Worm (Caenorhabditis elegans) whole organism, L4 larva: ENCODE measurements around the gene B0281.6.

Source experiments
- F37D6.2 ChIP-seq: sonication (generic microtip); optimal IDR thresholded peaks from 2 replicates; lab custom pipeline; 2016; ENCODE audit warnings: mild to moderate bottlenecking, missing genetic modification characterization, missing compliant biosample characterization
- R02D3.7 ChIP-seq: fragments of 150-350 bp; sonication (generic microtip); optimal IDR thresholded peaks from 3 replicates; lab custom pipeline; 2014; ENCODE audit warnings: missing biosample characterization, missing genetic modification characterization
- Y5F2A.4 ChIP-seq: fragments of 200-800 bp; sonication (Bioruptor generic); optimal IDR thresholded peaks from 2 replicates; lab custom pipeline; 2018; ENCODE audit warnings: mild to moderate bottlenecking, missing genetic modification characterization, missing compliant biosample characterization
- Y75B8A.6 ChIP-seq: fragments of 200-800 bp; sonication (Bioruptor generic); IDR thresholded peaks from 2 replicates; pipeline ENCODE4 v1.3.6; 2022; ENCODE audit warnings: missing genetic modification reagents, missing genetic modification characterization, missing compliant biosample characterization
- ZK337.2 ChIP-seq: fragments of 200-800 bp; sonication (Bioruptor generic); IDR thresholded peaks from 2 replicates; pipeline ENCODE4 v1.3.6; 2022; ENCODE audit warnings: missing genetic modification reagents, missing genetic modification characterization, missing compliant biosample characterization
- aha-1 ChIP-seq: fragments of 150-350 bp; peaks from one replicate; lab custom pipeline; 2014; ENCODE audit warnings: missing biosample characterization, missing genetic modification characterization
- aly-2 ChIP-seq: sonication (generic microtip); optimal IDR thresholded peaks from 2 replicates; lab custom pipeline; 2018; ENCODE audit warnings: missing biosample characterization, missing genetic modification characterization
- ceh-44 ChIP-seq: fragments of 200-800 bp; sonication (Bioruptor generic); IDR thresholded peaks from 2 replicates; pipeline ENCODE4 v1.3.6; 2022; ENCODE audit warnings: missing genetic modification reagents, missing genetic modification characterization, missing compliant biosample characterization
- cey-2 ChIP-seq: sonication (generic microtip); optimal IDR thresholded peaks from 3 replicates; lab custom pipeline; 2017; ENCODE audit warnings: missing genetic modification characterization, mild to moderate bottlenecking, missing compliant biosample characterization, antibody characterized with exemption, borderline replicate concordance; ENCODE audit not compliant: insufficient read depth
- daf-16 ChIP-seq, 3 experiments: sonication (generic microtip); optimal IDR thresholded peaks; 2 replicates each; lab custom pipeline; 2016 to 2017; ENCODE audit warnings: missing genetic modification characterization in 3 of 3, missing genetic modification reagents in 3 of 3, mild to moderate bottlenecking in 2 of 3, missing compliant biosample characterization in 2 of 3, missing biosample characterization in 1 of 3, moderate library complexity in 1 of 3
- dmd-8 ChIP-seq: fragments of 200-800 bp; sonication (Bioruptor generic); IDR thresholded peaks from 2 replicates; pipeline ENCODE4 v1.3.6; 2022; ENCODE audit warnings: missing genetic modification characterization, missing compliant biosample characterization
- dmd-9 ChIP-seq: fragments of 200-800 bp; sonication (Bioruptor generic); IDR thresholded peaks from 2 replicates; pipeline ENCODE4 v1.3.6; 2022; ENCODE audit warnings: missing genetic modification reagents, missing genetic modification characterization, missing compliant biosample characterization
- dpl-1 ChIP-seq: fragments of 150-350 bp; optimal IDR thresholded peaks from 2 replicates; lab custom pipeline; 2014; ENCODE audit warnings: missing biosample characterization, missing genetic modification reagents, missing genetic modification characterization
- egl-27 ChIP-seq: sonication (generic microtip); optimal IDR thresholded peaks from 3 replicates; lab custom pipeline; 2017; ENCODE audit warnings: missing biosample characterization, missing genetic modification reagents, missing genetic modification characterization
- egl-43 ChIP-seq: fragments of 200-800 bp; sonication (Bioruptor generic); IDR thresholded peaks from 2 replicates; pipeline ENCODE4 v1.3.6; 2022; ENCODE audit warnings: missing genetic modification reagents, missing genetic modification characterization, missing compliant biosample characterization
- hlh-30 ChIP-seq: sonication (generic microtip); optimal IDR thresholded peaks from 2 replicates; lab custom pipeline; 2017; ENCODE audit warnings: antibody characterized with exemption, mild to moderate bottlenecking, missing genetic modification characterization, missing compliant biosample characterization; ENCODE audit not compliant: insufficient read depth
- hmg-1.1 ChIP-seq: fragments of 200-800 bp; sonication (Bioruptor generic); IDR thresholded peaks from 2 replicates; pipeline ENCODE4 v1.3.6; 2022; ENCODE audit warnings: missing genetic modification reagents, missing genetic modification characterization, missing compliant biosample characterization
- lin-1 ChIP-seq: fragments of 200-800 bp; sonication (Bioruptor generic); IDR thresholded peaks from 2 replicates; pipeline ENCODE4 v1.3.6; 2022; ENCODE audit warnings: missing genetic modification reagents, missing genetic modification characterization, missing compliant biosample characterization
- lin-15B ChIP-seq: fragments of 150-350 bp; sonication (generic microtip); optimal IDR thresholded peaks from 3 replicates; lab custom pipeline; 2014; ENCODE audit warnings: missing biosample characterization, missing genetic modification characterization
- lin-29 ChIP-seq: fragments of 200-800 bp; sonication (Bioruptor generic); IDR thresholded peaks from 2 replicates; pipeline ENCODE4 v1.3.6; 2022; ENCODE audit warnings: missing genetic modification reagents, missing genetic modification characterization, missing compliant biosample characterization
- lin-38 ChIP-seq: fragments of 200-800 bp; sonication (Bioruptor generic); IDR thresholded peaks from 2 replicates; pipeline ENCODE4 v1.3.6; 2022; ENCODE audit warnings: missing genetic modification reagents, missing genetic modification characterization, missing compliant biosample characterization
- lsy-2 ChIP-seq, 2 experiments: fragments of 150-350 bp in 1 of 2; sonication (generic microtip) in 1 of 2; optimal IDR thresholded peaks; 2 replicates each; lab custom pipeline; 2014 to 2017; ENCODE audit warnings: missing biosample characterization in 2 of 2, missing genetic modification characterization in 2 of 2
- mes-2 ChIP-seq: sonication (generic microtip); optimal IDR thresholded peaks from 2 replicates; lab custom pipeline; 2016; ENCODE audit warnings: missing genotype, mild to moderate bottlenecking, missing genetic modification characterization, missing compliant biosample characterization; ENCODE audit not compliant: poor library complexity, severe bottlenecking
- mxl-3 ChIP-seq: fragments of 200-800 bp; sonication (Bioruptor generic); optimal IDR thresholded peaks from 2 replicates; lab custom pipeline; 2018; ENCODE audit warnings: mild to moderate bottlenecking, missing genetic modification characterization, missing compliant biosample characterization
- nhr-102 ChIP-seq: sonication (generic microtip); optimal IDR thresholded peaks from 2 replicates; lab custom pipeline; 2016; ENCODE audit warnings: mild to moderate bottlenecking, missing genetic modification characterization, moderate library complexity, missing compliant biosample characterization
- nhr-111 ChIP-seq: fragments of 200-800 bp; sonication (Bioruptor generic); optimal IDR thresholded peaks from 2 replicates; lab custom pipeline; 2018; ENCODE audit warnings: mild to moderate bottlenecking, missing genetic modification characterization, missing compliant biosample characterization
- nhr-48 ChIP-seq: sonication (generic microtip); optimal IDR thresholded peaks from 2 replicates; lab custom pipeline; 2016; ENCODE audit warnings: mild to moderate bottlenecking, missing genetic modification characterization, missing compliant biosample characterization
- nhr-77 ChIP-seq: fragments of 150-350 bp; optimal IDR thresholded peaks from 2 replicates; lab custom pipeline; 2014; ENCODE audit warnings: missing biosample characterization, missing genetic modification characterization
- pha-4 ChIP-seq, 2 experiments: fragments of 150-350 bp in 1 of 2; fragments of 200-800 bp in 1 of 2; sonication (Bioruptor generic) in 1 of 2; IDR thresholded peaks in 1 of 2; optimal IDR thresholded peaks in 1 of 2; 2 replicates each; pipeline versions ENCODE4 v1.3.6 to Lab custom; 2014 to 2022; ENCODE audit warnings: missing genetic modification characterization in 2 of 2, missing genetic modification reagents in 2 of 2, missing biosample characterization in 1 of 2, missing compliant biosample characterization in 1 of 2
- sdz-12 ChIP-seq: fragments of 200-800 bp; sonication (Bioruptor generic); optimal IDR thresholded peaks from 2 replicates; lab custom pipeline; 2018; ENCODE audit warnings: mild to moderate bottlenecking, missing genetic modification characterization, missing compliant biosample characterization
- set-16 ChIP-seq: fragments of 200-800 bp; sonication (Bioruptor generic); IDR thresholded peaks from 2 replicates; pipeline ENCODE4 v1.3.6; 2022; ENCODE audit warnings: missing genetic modification reagents, missing genetic modification characterization, missing compliant biosample characterization
- snpc-4 ChIP-seq: fragments of 150-350 bp; optimal IDR thresholded peaks from 2 replicates; lab custom pipeline; 2014; ENCODE audit warnings: missing biosample characterization, missing genetic modification characterization
- unc-62 ChIP-seq, 3 experiments: fragments of 150-350 bp in 1 of 3; sonication (generic microtip); optimal IDR thresholded peaks in 2 of 3; peaks in 1 of 3; 1 replicate in 1 of 3; 2 replicates in 2 of 3; lab custom pipeline; 2014 to 2017; ENCODE audit warnings: missing biosample characterization in 3 of 3, missing genetic modification characterization in 3 of 3, missing genetic modification reagents in 3 of 3, missing genotype in 1 of 3
- vab-7 ChIP-seq: fragments of 200-800 bp; sonication (Bioruptor generic); IDR thresholded peaks from 2 replicates; pipeline ENCODE4 v1.3.6; 2022; ENCODE audit warnings: missing genetic modification reagents, missing genetic modification characterization, missing compliant biosample characterization
- zip-11 ChIP-seq: fragments of 200-800 bp; sonication (Bioruptor generic); IDR thresholded peaks from 2 replicates; pipeline ENCODE4 v1.3.6; 2022; ENCODE audit warnings: missing genetic modification characterization, missing compliant biosample characterization
- zip-2 ChIP-seq: fragments of 150-350 bp; optimal IDR thresholded peaks from 2 replicates; lab custom pipeline; 2014; ENCODE audit warnings: missing biosample characterization, missing genetic modification characterization
- ztf-11 ChIP-seq: fragments of 150-350 bp; optimal IDR thresholded peaks from 2 replicates; lab custom pipeline; 2014; ENCODE audit warnings: missing biosample characterization, missing genetic modification characterization

The B0281.6 gene

DNA sequence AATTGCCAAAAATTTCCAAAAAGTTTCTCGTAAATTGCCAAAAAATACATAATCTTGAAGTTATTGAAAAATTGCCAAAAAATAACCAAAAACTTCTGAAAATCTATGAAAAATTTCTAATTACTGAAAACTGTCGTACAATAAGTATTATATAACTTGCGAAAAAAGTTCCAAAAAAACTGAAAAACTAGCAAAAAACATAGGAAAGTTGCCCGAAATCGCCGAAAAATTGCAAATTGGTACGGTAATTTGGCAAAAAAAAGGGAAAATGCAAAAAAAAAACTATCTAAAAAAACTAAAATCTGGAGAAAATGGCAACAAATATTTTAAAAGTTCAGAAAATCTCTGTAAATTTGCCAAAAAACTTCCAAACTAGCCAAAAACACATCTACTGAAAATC, 39.3 kb upstream of the B0281.6 start, which contains the start of gene enri-1:
Gene enri-1, minus strand, starts transcription at position 101 of the 400 bp plus-strand sequence.
- TF ChIP-seq ceh-44 (GFP tag; lab: Robert Waterston, UW) (no peak), egl-43 (GFP tag; lab: Robert Waterston, UW) (no peak), lin-38 (GFP tag; lab: Robert Waterston, UW) (no peak), set-16 (GFP tag; lab: Robert Waterston, UW) (no peak), dpl-1 (GFP tag; lab: Kevin White, UChicago) (no peak), zip-11 (GFP tag; lab: Robert Waterston, UW) (no peak), ztf-11 (tag; lab: Kevin White, UChicago) (no peak), snpc-4 (tag; lab: Kevin White, UChicago) (no peak)

DNA sequence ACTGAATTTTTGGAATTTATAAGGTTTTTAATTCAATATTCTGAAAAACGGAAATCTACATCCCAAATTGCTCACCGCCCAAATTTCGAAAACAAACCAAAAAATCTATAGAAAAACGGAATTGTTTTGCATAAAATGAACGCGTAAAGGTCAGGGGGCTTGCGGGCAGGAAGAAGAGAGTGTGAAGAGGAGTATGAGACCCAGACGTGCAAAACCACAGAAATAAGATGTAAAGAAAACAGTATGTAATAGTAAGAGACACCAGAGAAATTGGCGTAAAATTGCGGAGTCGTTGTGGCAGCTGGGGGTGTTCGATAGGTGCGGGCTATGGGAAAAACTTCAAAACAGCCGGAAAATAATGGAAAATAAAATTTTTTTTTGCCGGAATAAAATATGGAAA, 38.7 kb upstream of the B0281.6 start:
- no peak for TF ChIP-seq ZK337.2 (GFP tag; lab: Robert Waterston, UW)
- TF ChIP-seq vab-7, result no peak
- TF ChIP-seq pha-4 (GFP tag; IDR thresholded peaks at IDR 0.05; lab: Robert Waterston, UW), result no peak
- no peak for TF ChIP-seq pha-4 (tag; optimal IDR thresholded peaks at IDR 0.05; lab: Kevin White, UChicago)
- TF ChIP-seq daf-16 (GFP tag; optimal IDR thresholded peaks at IDR 0.05; lab: Kevin White, UChicago), result no peak
- TF ChIP-seq daf-16 (tag; optimal IDR thresholded peaks at IDR 0.05; lab: Kevin White, UChicago), result peak; percentile 17
- TF ChIP-seq aha-1, result peak; percentile 76
- TF ChIP-seq Y75B8A.6, result no peak
- no peak for TF ChIP-seq mxl-3 (GFP tag; lab: Kevin White, UChicago)
- no peak for TF ChIP-seq nhr-48 (tag; lab: Kevin White, UChicago)
- TF ChIP-seq lin-15B (tag; lab: Kevin White, UChicago), result no peak
- TF ChIP-seq lin-29, result no peak
- peak; percentile 23 for TF ChIP-seq R02D3.7 (tag; lab: Kevin White, UChicago)
- TF ChIP-seq nhr-102 (tag; lab: Kevin White, UChicago), result no peak
- 0 out of 2 replicates have a peak, but pooled peaks have one; percentile 23 for TF ChIP-seq hmg-1.1
- peak; percentile 12 for TF ChIP-seq mes-2 (tag; lab: Kevin White, UChicago)
- no peak for TF ChIP-seq dmd-8 (GFP tag; lab: Robert Waterston, UW)
- TF ChIP-seq lin-1, result no peak
- no peak for TF ChIP-seq sdz-12
- no peak for TF ChIP-seq nhr-111
- TF ChIP-seq ceh-44 (GFP tag; lab: Robert Waterston, UW), result no peak
- TF ChIP-seq dmd-9, result no peak
- TF ChIP-seq F37D6.2 (tag; lab: Kevin White, UChicago), result no peak
- TF ChIP-seq lsy-2 (tag; optimal IDR thresholded peaks at IDR 0.05; lab: Kevin White, UChicago), result peak in 1 of 2 experiments; percentile 38
- no peak for TF ChIP-seq zip-2 (tag; lab: Kevin White, UChicago)
- TF ChIP-seq hlh-30 (tag; lab: Kevin White, UChicago), result peak; percentile 22
- no peak for TF ChIP-seq aly-2 (tag; lab: Kevin White, UChicago)
- no peak for TF ChIP-seq egl-27 (tag; lab: Kevin White, UChicago)

DNA sequence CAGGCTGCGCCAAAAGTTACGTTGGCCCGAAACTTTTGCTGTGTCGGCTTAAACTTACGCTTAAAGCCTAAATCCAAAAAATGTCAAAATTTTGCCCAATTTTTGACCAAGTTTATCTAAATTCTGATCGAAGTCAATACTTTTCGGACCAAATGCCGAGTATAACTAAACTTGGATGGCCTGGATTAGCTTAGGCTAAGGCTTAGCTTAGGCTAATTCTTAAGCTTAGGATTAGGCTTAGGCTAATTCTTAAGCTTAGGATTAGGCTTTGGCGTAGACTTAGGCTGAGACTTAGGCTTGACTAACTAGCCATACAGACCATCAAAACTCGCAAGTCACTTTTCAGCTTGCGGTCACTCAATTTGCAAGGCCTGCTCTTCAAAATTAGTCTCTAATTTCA, 33.9 kb upstream of the B0281.6 start:
- TF ChIP-seq R02D3.7 (tag; lab: Kevin White, UChicago) (no peak), Y5F2A.4 (GFP tag; lab: Kevin White, UChicago) (no peak), nhr-77 (tag; lab: Kevin White, UChicago) (no peak), unc-62 (GFP tag; optimal IDR thresholded peaks at IDR 0.05 in 1 of 2; lab: Kevin White, UChicago) (peak in 1 of 2 experiments; percentile 19), unc-62 (tag; optimal IDR thresholded peaks at IDR 0.05; lab: Kevin White, UChicago) (no peak), cey-2 (no peak), lin-15B (tag; lab: Kevin White, UChicago) (no peak)
